Worm (Caenorhabditis elegans) whole organism, L4 larva: ENCODE data around the gene F58G6.7.

Source experiments
- F26F4.8 ChIP-seq: fragments of 200-800 bp; sonication (Bioruptor generic); conservative IDR thresholded peaks from 2 replicates; pipeline ENCODE4 v1.3.6; 2022; ENCODE audit warnings: missing genetic modification characterization, missing compliant biosample characterization
- F37D6.2 ChIP-seq: sonication (generic microtip); optimal IDR thresholded peaks from 2 replicates; lab custom pipeline; 2016; ENCODE audit warnings: mild to moderate bottlenecking, missing genetic modification characterization, missing compliant biosample characterization
- T20F7.1 ChIP-seq: fragments of 200-800 bp; sonication (Bioruptor generic); optimal IDR thresholded peaks from 2 replicates; lab custom pipeline; 2018; ENCODE audit warnings: mild to moderate bottlenecking, missing genetic modification characterization, missing compliant biosample characterization
- T26A8.4 ChIP-seq: fragments of 200-800 bp; sonication (Bioruptor generic); IDR thresholded peaks from 2 replicates; pipeline ENCODE4 v1.3.6; 2022; ENCODE audit warnings: missing genetic modification characterization, missing compliant biosample characterization
- ceh-20 ChIP-seq: fragments of 200-800 bp; sonication (Bioruptor generic); IDR thresholded peaks from 2 replicates; pipeline ENCODE4 v1.3.6; 2022; ENCODE audit warnings: missing genetic modification reagents, missing genetic modification characterization, missing compliant biosample characterization
- ceh-32 ChIP-seq: sonication (generic microtip); optimal IDR thresholded peaks from 2 replicates; lab custom pipeline; 2016; ENCODE audit warnings: mild to moderate bottlenecking, missing genetic modification characterization, missing compliant biosample characterization; ENCODE audit not compliant: poor library complexity
- ceh-44 ChIP-seq: fragments of 200-800 bp; sonication (Bioruptor generic); IDR thresholded peaks from 2 replicates; pipeline ENCODE4 v1.3.6; 2022; ENCODE audit warnings: missing genetic modification reagents, missing genetic modification characterization, missing compliant biosample characterization
- ces-1 ChIP-seq: fragments of 150-350 bp; sonication (generic microtip); optimal IDR thresholded peaks from 4 replicates; lab custom pipeline; 2014; ENCODE audit warnings: missing biosample characterization, missing genetic modification reagents, missing genetic modification characterization
- ctbp-1 ChIP-seq: fragments of 200-800 bp; sonication (Bioruptor generic); IDR thresholded peaks from 2 replicates; pipeline ENCODE4 v1.3.6; 2022; ENCODE audit warnings: missing genetic modification reagents, missing genetic modification characterization, missing compliant biosample characterization
- daf-12 ChIP-seq: fragments of 150-350 bp; optimal IDR thresholded peaks from 2 replicates; lab custom pipeline; 2014; ENCODE audit warnings: missing biosample characterization, missing genetic modification reagents, missing genetic modification characterization
- daf-16 ChIP-seq, 3 experiments: sonication (generic microtip); optimal IDR thresholded peaks; 2 replicates each; lab custom pipeline; 2016 to 2017; ENCODE audit warnings: missing genetic modification characterization in 3 of 3, missing genetic modification reagents in 3 of 3, mild to moderate bottlenecking in 2 of 3, missing compliant biosample characterization in 2 of 3, missing biosample characterization in 1 of 3, moderate library complexity in 1 of 3
- dmd-6 ChIP-seq: fragments of 200-800 bp; sonication (Bioruptor generic); IDR thresholded peaks from 2 replicates; pipeline ENCODE4 v1.3.6; 2022; ENCODE audit warnings: missing genetic modification reagents, missing genetic modification characterization, missing compliant biosample characterization
- dmd-8 ChIP-seq: fragments of 200-800 bp; sonication (Bioruptor generic); IDR thresholded peaks from 2 replicates; pipeline ENCODE4 v1.3.6; 2022; ENCODE audit warnings: missing genetic modification characterization, missing compliant biosample characterization
- dve-1 ChIP-seq: sonication (generic microtip); optimal IDR thresholded peaks from 2 replicates; lab custom pipeline; 2017; ENCODE audit warnings: antibody characterized with exemption, mild to moderate bottlenecking, missing genetic modification characterization, missing compliant biosample characterization; ENCODE audit not compliant: insufficient read depth
- egl-43 ChIP-seq: fragments of 200-800 bp; sonication (Bioruptor generic); IDR thresholded peaks from 2 replicates; pipeline ENCODE4 v1.3.6; 2022; ENCODE audit warnings: missing genetic modification reagents, missing genetic modification characterization, missing compliant biosample characterization
- hlh-11 ChIP-seq: fragments of 200-800 bp; sonication (Bioruptor generic); optimal IDR thresholded peaks from 2 replicates; lab custom pipeline; 2018; ENCODE audit warnings: mild to moderate bottlenecking, missing genetic modification characterization, missing compliant biosample characterization
- lim-7 ChIP-seq: fragments of 200-800 bp; sonication (Bioruptor generic); IDR thresholded peaks from 2 replicates; pipeline ENCODE4 v1.3.6; 2022; ENCODE audit warnings: missing genetic modification characterization, missing compliant biosample characterization
- lin-1 ChIP-seq: fragments of 200-800 bp; sonication (Bioruptor generic); IDR thresholded peaks from 2 replicates; pipeline ENCODE4 v1.3.6; 2022; ENCODE audit warnings: missing genetic modification reagents, missing genetic modification characterization, missing compliant biosample characterization
- lsy-2 ChIP-seq, 2 experiments: fragments of 150-350 bp in 1 of 2; sonication (generic microtip) in 1 of 2; optimal IDR thresholded peaks; 2 replicates each; lab custom pipeline; 2014 to 2017; ENCODE audit warnings: missing biosample characterization in 2 of 2, missing genetic modification characterization in 2 of 2
- mes-2 ChIP-seq: sonication (generic microtip); optimal IDR thresholded peaks from 2 replicates; lab custom pipeline; 2016; ENCODE audit warnings: missing genotype, mild to moderate bottlenecking, missing genetic modification characterization, missing compliant biosample characterization; ENCODE audit not compliant: poor library complexity, severe bottlenecking
- nhr-10 ChIP-seq: fragments of 150-350 bp; optimal IDR thresholded peaks from 2 replicates; lab custom pipeline; 2014; ENCODE audit warnings: missing biosample characterization, missing genetic modification characterization
- nhr-25 ChIP-seq: sonication (generic microtip); optimal IDR thresholded peaks from 2 replicates; lab custom pipeline; 2017; ENCODE audit warnings: missing genetic modification characterization, mild to moderate bottlenecking, missing compliant biosample characterization, antibody characterized with exemption, moderate library complexity, borderline replicate concordance; ENCODE audit not compliant: insufficient read depth
- nhr-28 ChIP-seq: fragments of 150-350 bp; optimal IDR thresholded peaks from 2 replicates; lab custom pipeline; 2014; ENCODE audit warnings: missing biosample characterization, missing genetic modification characterization
- nhr-41 ChIP-seq: fragments of 200-800 bp; sonication (Bioruptor generic); IDR thresholded peaks from 2 replicates; pipeline ENCODE4 v1.3.6; 2022; ENCODE audit warnings: missing genetic modification reagents, missing genetic modification characterization, missing compliant biosample characterization
- nhr-48 ChIP-seq: sonication (generic microtip); optimal IDR thresholded peaks from 2 replicates; lab custom pipeline; 2016; ENCODE audit warnings: mild to moderate bottlenecking, missing genetic modification characterization, missing compliant biosample characterization
- nhr-6 ChIP-seq: fragments of 150-350 bp; optimal IDR thresholded peaks from 2 replicates; lab custom pipeline; 2014; ENCODE audit warnings: missing biosample characterization, missing genetic modification characterization
- nhr-76 ChIP-seq: fragments of 150-350 bp; optimal IDR thresholded peaks from 2 replicates; lab custom pipeline; 2014; ENCODE audit warnings: missing biosample characterization, missing genetic modification characterization
- pha-4 ChIP-seq, 2 experiments: fragments of 150-350 bp in 1 of 2; fragments of 200-800 bp in 1 of 2; sonication (Bioruptor generic) in 1 of 2; IDR thresholded peaks in 1 of 2; optimal IDR thresholded peaks in 1 of 2; 2 replicates each; pipeline versions ENCODE4 v1.3.6 to Lab custom; 2014 to 2022; ENCODE audit warnings: missing genetic modification characterization in 2 of 2, missing genetic modification reagents in 2 of 2, missing biosample characterization in 1 of 2, missing compliant biosample characterization in 1 of 2
- pqm-1 ChIP-seq: sonication (generic microtip); optimal IDR thresholded peaks from 2 replicates; lab custom pipeline; 2017; ENCODE audit warnings: missing biosample characterization, missing genetic modification characterization
- rbr-2 ChIP-seq: sonication (generic microtip); optimal IDR thresholded peaks from 2 replicates; lab custom pipeline; 2016; ENCODE audit warnings: missing genotype, missing genetic modification characterization, missing compliant biosample characterization
- saeg-2 ChIP-seq: fragments of 200-800 bp; sonication (Bioruptor generic); IDR thresholded peaks from 2 replicates; pipeline ENCODE4 v1.3.6; 2022; ENCODE audit warnings: missing genetic modification reagents, missing genetic modification characterization, missing compliant biosample characterization
- snpc-4 ChIP-seq: fragments of 150-350 bp; optimal IDR thresholded peaks from 2 replicates; lab custom pipeline; 2014; ENCODE audit warnings: missing biosample characterization, missing genetic modification characterization
- tag-97 ChIP-seq: fragments of 200-800 bp; sonication (Bioruptor generic); IDR thresholded peaks from 2 replicates; pipeline ENCODE4 v1.3.6; 2022; ENCODE audit warnings: missing genetic modification characterization, missing compliant biosample characterization
- unc-62 ChIP-seq, 3 experiments: fragments of 150-350 bp in 1 of 3; sonication (generic microtip); optimal IDR thresholded peaks in 2 of 3; peaks in 1 of 3; 1 replicate in 1 of 3; 2 replicates in 2 of 3; lab custom pipeline; 2014 to 2017; ENCODE audit warnings: missing biosample characterization in 3 of 3, missing genetic modification characterization in 3 of 3, missing genetic modification reagents in 3 of 3, missing genotype in 1 of 3
- zag-1 ChIP-seq: fragments of 150-350 bp; optimal IDR thresholded peaks from 2 replicates; lab custom pipeline; 2014; ENCODE audit warnings: missing biosample characterization, missing genetic modification characterization
- zfp-3 ChIP-seq: fragments of 200-800 bp; sonication (Bioruptor generic); conservative IDR thresholded peaks from 2 replicates; pipeline ENCODE4 v1.3.6; 2022; ENCODE audit warnings: missing genetic modification reagents, missing genetic modification characterization, missing compliant biosample characterization
- zip-2 ChIP-seq: fragments of 150-350 bp; optimal IDR thresholded peaks from 2 replicates; lab custom pipeline; 2014; ENCODE audit warnings: missing biosample characterization, missing genetic modification characterization

F58G6.7 gene

ce11 chrIV:9651234-9651633 lies 2.9 kb upstream of the F58G6.7 start, which contains the start of gene chca-1 (continued):
- peak; percentile 88 for TF ChIP-seq dmd-6 (GFP tag; lab: Robert Waterston, UW)
- TF ChIP-seq ceh-44 (GFP tag; lab: Robert Waterston, UW) = no peak
- TF ChIP-seq lim-7 (GFP tag; lab: Robert Waterston, UW) = no peak
- TF ChIP-seq T20F7.1 (GFP tag; lab: Kevin White, UChicago) = peak; percentile 14
- TF ChIP-seq zip-2 (tag; lab: Kevin White, UChicago) = no peak
- TF ChIP-seq snpc-4 (tag; lab: Kevin White, UChicago) = no peak
- no peak for TF ChIP-seq mes-2
- TF ChIP-seq nhr-76 (tag; lab: Kevin White, UChicago) = no peak
- no peak for TF ChIP-seq ctbp-1 (GFP tag; lab: Robert Waterston, UW)
- TF ChIP-seq F26F4.8 = no peak
- TF ChIP-seq egl-43 (GFP tag; lab: Robert Waterston, UW) = no peak
- TF ChIP-seq nhr-28 (tag; lab: Kevin White, UChicago) = peak; percentile 41
- TF ChIP-seq F37D6.2 = no peak
- 0 out of 2 replicates have a peak, but pooled peaks have one; percentile 31 for TF ChIP-seq ceh-20 (GFP tag; lab: Robert Waterston, UW)
- no peak for TF ChIP-seq saeg-2 (GFP tag; lab: Robert Waterston, UW)
- peak; percentile 22 for TF ChIP-seq nhr-10 (tag; lab: Kevin White, UChicago)
- no peak for TF ChIP-seq rbr-2 (tag; lab: Kevin White, UChicago)
- TF ChIP-seq pha-4 (GFP tag; IDR thresholded peaks at IDR 0.05; lab: Robert Waterston, UW) = no peak
- no peak for TF ChIP-seq pha-4 (tag; optimal IDR thresholded peaks at IDR 0.05; lab: Kevin White, UChicago)
- TF ChIP-seq lin-1 = peak; percentile 58; the same call in 1 of the 2 replicates
- TF ChIP-seq, all 104 proteins: peak for 21

DNA sequence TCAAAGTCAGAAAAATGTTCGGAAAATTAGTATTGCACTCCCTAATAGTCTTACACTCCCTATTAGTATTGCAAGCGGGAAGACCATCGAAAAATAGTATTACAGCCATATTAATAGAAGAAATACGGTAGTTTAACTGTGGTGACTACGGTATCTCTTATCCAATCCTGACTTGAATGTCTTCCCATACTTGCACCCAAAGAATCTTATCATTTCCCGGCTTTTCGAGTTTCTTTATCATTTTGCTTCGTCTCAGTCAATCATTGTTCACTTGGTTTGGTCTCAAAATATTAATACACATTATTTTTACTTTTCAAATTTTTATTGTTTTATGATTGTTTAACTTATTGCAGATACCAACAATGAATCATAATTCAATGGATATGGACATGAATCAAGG lies 933 bp upstream of the F58G6.7 start, which contains the start of gene F58G6.3:
Gene F58G6.3, plus strand, starts transcription at position 352 of the 400 bp plus-strand sequence.
- no peak for TF ChIP-seq nhr-25
- TF ChIP-seq daf-12 = no peak
- TF ChIP-seq dmd-8 (GFP tag; lab: Robert Waterston, UW) = no peak
- no peak for TF ChIP-seq zag-1 (tag; lab: Kevin White, UChicago)
- TF ChIP-seq T26A8.4 (GFP tag; lab: Robert Waterston, UW) = no peak
- TF ChIP-seq nhr-41 (GFP tag; lab: Robert Waterston, UW) = no peak
- TF ChIP-seq nhr-48 (tag; lab: Kevin White, UChicago) = no peak
- TF ChIP-seq ceh-32 (tag; lab: Kevin White, UChicago) = no peak
- TF ChIP-seq unc-62 (GFP tag; optimal IDR thresholded peaks at IDR 0.05 in 1 of 2; lab: Kevin White, UChicago) = no peak
- TF ChIP-seq unc-62 (tag; optimal IDR thresholded peaks at IDR 0.05; lab: Kevin White, UChicago) = no peak
- TF ChIP-seq tag-97 (GFP tag; lab: Robert Waterston, UW) = no peak
- TF ChIP-seq hlh-11 (tag; lab: Kevin White, UChicago) = no peak
- peak in 1 of 2 experiments; percentile 64 for TF ChIP-seq lsy-2 (tag; optimal IDR thresholded peaks at IDR 0.05; lab: Kevin White, UChicago)
- TF ChIP-seq ceh-44 (GFP tag; lab: Robert Waterston, UW) = no peak
- TF ChIP-seq nhr-6 (tag; lab: Kevin White, UChicago) = no peak
- no peak for TF ChIP-seq saeg-2 (GFP tag; lab: Robert Waterston, UW)
- peak; percentile 20 for TF ChIP-seq dve-1 (tag; lab: Kevin White, UChicago)
- TF ChIP-seq pqm-1 (tag; lab: Kevin White, UChicago) = peak; percentile 5
- TF ChIP-seq daf-16 (GFP tag; optimal IDR thresholded peaks at IDR 0.05; lab: Kevin White, UChicago) = no peak
- TF ChIP-seq daf-16 (tag; optimal IDR thresholded peaks at IDR 0.05; lab: Kevin White, UChicago) = peak; percentile 29

- TF ChIP-seq zfp-3 (GFP tag; lab: Robert Waterston, UW) = no peak
- peak; percentile 41 for TF ChIP-seq ces-1 (GFP tag; lab: Kevin White, UChicago)
Observed at ce11 chrIV:9655556-9655955, 1.4 kb downstream of the F58G6.7 start.
